Worm (Caenorhabditis elegans) whole organism, mixed stage, embryonic: Measurements from ENCODE around the gene ZC262.4.

Experiments used
- M03D4.4 ChIP-seq: sonication (generic microtip); optimal IDR thresholded peaks from 2 replicates; lab custom pipeline; 2017; ENCODE audit warnings: mild to moderate bottlenecking, missing genetic modification characterization, missing compliant biosample characterization
- bed-3 ChIP-seq: fragments of 200-800 bp; sonication (Bioruptor generic); optimal IDR thresholded peaks from 3 replicates; lab custom pipeline; 2018; ENCODE audit warnings: mild to moderate bottlenecking, missing genetic modification characterization, moderate library complexity, missing compliant biosample characterization
- blmp-1 ChIP-seq: fragments of 150-350 bp; optimal IDR thresholded peaks from 2 replicates; lab custom pipeline; 2014; ENCODE audit warnings: missing biosample characterization, missing genetic modification characterization
- ceh-43 ChIP-seq: fragments of 200-800 bp; sonication (Bioruptor generic); optimal IDR thresholded peaks from 2 replicates; lab custom pipeline; 2018; ENCODE audit warnings: mild to moderate bottlenecking, missing genetic modification characterization, moderate library complexity, missing compliant biosample characterization
- ceh-83 ChIP-seq: fragments of 200-800 bp; sonication (Bioruptor generic); optimal IDR thresholded peaks from 2 replicates; lab custom pipeline; 2018; ENCODE audit warnings: mild to moderate bottlenecking, missing genetic modification characterization, missing compliant biosample characterization
- ces-1 ChIP-seq: fragments of 150-350 bp; optimal IDR thresholded peaks from 2 replicates; lab custom pipeline; 2014; ENCODE audit warnings: missing biosample characterization, missing genetic modification reagents, missing genetic modification characterization
- cnd-1 ChIP-seq: fragments of 200-800 bp; sonication (Bioruptor generic); optimal IDR thresholded peaks from 2 replicates; lab custom pipeline; 2018; ENCODE audit warnings: mild to moderate bottlenecking, missing genetic modification characterization, missing compliant biosample characterization
- elt-1 ChIP-seq: sonication (generic microtip); optimal IDR thresholded peaks from 2 replicates; lab custom pipeline; 2017; ENCODE audit warnings: missing genetic modification characterization, mild to moderate bottlenecking, missing compliant biosample characterization, antibody characterized with exemption, moderate library complexity, borderline replicate concordance; ENCODE audit not compliant: insufficient read depth
- elt-3 ChIP-seq: fragments of 150-350 bp; optimal IDR thresholded peaks from 2 replicates; lab custom pipeline; 2014; ENCODE audit warnings: missing biosample characterization, missing genetic modification characterization
- flh-1 ChIP-seq: fragments of 200-800 bp; sonication (Bioruptor generic); optimal IDR thresholded peaks from 2 replicates; lab custom pipeline; 2018; ENCODE audit warnings: mild to moderate bottlenecking, missing genetic modification characterization, moderate library complexity, missing compliant biosample characterization
- hlh-1 ChIP-seq: fragments of 150-350 bp; optimal IDR thresholded peaks from 2 replicates; lab custom pipeline; 2014; ENCODE audit warnings: missing biosample characterization, missing genetic modification reagents, missing genetic modification characterization
- lin-13 ChIP-seq: fragments of 150-350 bp; optimal IDR thresholded peaks from 2 replicates; lab custom pipeline; 2014; ENCODE audit warnings: missing biosample characterization, missing genetic modification characterization
- lin-32 ChIP-seq: fragments of 200-800 bp; sonication (Bioruptor generic); optimal IDR thresholded peaks from 2 replicates; lab custom pipeline; 2018; ENCODE audit warnings: mild to moderate bottlenecking, missing genetic modification characterization, missing compliant biosample characterization
- lsy-2 ChIP-seq: fragments of 150-350 bp; optimal IDR thresholded peaks from 2 replicates; lab custom pipeline; 2014; ENCODE audit warnings: missing biosample characterization, missing genetic modification characterization
- mab-5 ChIP-seq: fragments of 150-350 bp; optimal IDR thresholded peaks from 2 replicates; lab custom pipeline; 2014; ENCODE audit warnings: missing biosample characterization, missing genetic modification characterization
- mep-1 ChIP-seq: fragments of 150-350 bp; optimal IDR thresholded peaks from 2 replicates; lab custom pipeline; 2017; ENCODE audit warnings: missing biosample characterization, missing genetic modification reagents, missing genetic modification characterization, inconsistent platforms
- mls-2 ChIP-seq: sonication (generic microtip); optimal IDR thresholded peaks from 2 replicates; lab custom pipeline; 2016; ENCODE audit warnings: mild to moderate bottlenecking, missing genetic modification characterization, moderate library complexity, missing compliant biosample characterization
- nhr-12 ChIP-seq: fragments of 150-350 bp; optimal IDR thresholded peaks from 2 replicates; lab custom pipeline; 2014; ENCODE audit warnings: missing biosample characterization, missing genetic modification characterization
- nhr-2 ChIP-seq: fragments of 150-350 bp; optimal IDR thresholded peaks from 2 replicates; lab custom pipeline; 2014; ENCODE audit warnings: missing biosample characterization, missing genetic modification characterization
- nhr-237 ChIP-seq: fragments of 150-350 bp; optimal IDR thresholded peaks from 2 replicates; lab custom pipeline; 2014; ENCODE audit warnings: missing biosample characterization, missing genetic modification characterization
- nhr-28 ChIP-seq: fragments of 150-350 bp; optimal IDR thresholded peaks from 2 replicates; lab custom pipeline; 2014; ENCODE audit warnings: missing biosample characterization, missing genetic modification characterization
- pha-4 ChIP-seq: fragments of 150-350 bp; optimal IDR thresholded peaks from 2 replicates; lab custom pipeline; 2018; ENCODE audit warnings: missing biosample characterization, missing genetic modification reagents, missing genetic modification characterization
- snpc-4 ChIP-seq: fragments of 150-350 bp; optimal IDR thresholded peaks from 2 replicates; lab custom pipeline; 2014; ENCODE audit warnings: missing biosample characterization, missing genetic modification characterization
- sptf-1 ChIP-seq: sonication (generic microtip); optimal IDR thresholded peaks from 2 replicates; lab custom pipeline; 2017; ENCODE audit warnings: mild to moderate bottlenecking, missing genetic modification characterization, moderate library complexity, missing compliant biosample characterization
- tbx-8 ChIP-seq: fragments of 200-800 bp; sonication (Bioruptor generic); optimal IDR thresholded peaks from 2 replicates; lab custom pipeline; 2018; ENCODE audit warnings: mild to moderate bottlenecking, missing genetic modification characterization, moderate library complexity, missing compliant biosample characterization
- unc-120 ChIP-seq: sonication (generic microtip); optimal IDR thresholded peaks from 2 replicates; lab custom pipeline; 2017; ENCODE audit warnings: missing genetic modification characterization, missing compliant biosample characterization; ENCODE audit not compliant: poor library complexity, severe bottlenecking
- unc-39 ChIP-seq: fragments of 150-350 bp; optimal IDR thresholded peaks from 2 replicates; lab custom pipeline; 2014; ENCODE audit warnings: missing biosample characterization, missing genetic modification characterization
- unc-62 ChIP-seq: fragments of 150-350 bp; optimal IDR thresholded peaks from 2 replicates; lab custom pipeline; 2014; ENCODE audit warnings: missing biosample characterization, missing genetic modification reagents, missing genetic modification characterization
- zip-8 ChIP-seq: fragments of 150-350 bp; optimal IDR thresholded peaks from 2 replicates; lab custom pipeline; 2014; ENCODE audit warnings: missing biosample characterization, missing genetic modification characterization
- ztf-11 ChIP-seq: fragments of 150-350 bp; optimal IDR thresholded peaks from 2 replicates; lab custom pipeline; 2014; ENCODE audit warnings: missing biosample characterization, missing genetic modification characterization

The ZC262.4 gene

DNA sequence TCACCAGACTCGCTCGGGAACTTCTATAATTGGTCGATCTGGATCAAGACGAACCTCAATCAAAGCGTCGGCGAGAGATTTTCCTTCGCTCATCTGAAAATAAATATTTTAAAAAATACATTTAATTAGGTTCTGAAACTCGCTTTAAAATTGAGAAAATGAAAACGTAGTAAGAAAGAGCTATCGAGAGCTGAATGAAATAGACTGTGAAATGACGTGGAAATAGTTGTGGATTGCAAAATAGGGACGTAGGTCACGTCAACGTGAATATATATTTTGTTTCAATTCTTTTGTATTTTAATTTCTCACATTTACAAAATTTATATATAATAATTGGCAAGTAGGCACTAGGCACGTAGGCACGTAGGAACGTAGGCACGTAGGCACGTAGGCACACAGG, at the start of gene ZC262.4:
ZC262.4 (minus strand) TSS at position 101 of the 400 bp plus-strand sequence.
- no peak for TF ChIP-seq flh-1 (GFP tag; lab: Kevin White, UChicago)
- no peak for TF ChIP-seq lin-32 (GFP tag; lab: Kevin White, UChicago)
- no peak for TF ChIP-seq blmp-1 (tag; lab: Kevin White, UChicago)
- TF ChIP-seq bed-3 (GFP tag; lab: Kevin White, UChicago): no peak
- TF ChIP-seq nhr-28 (tag; lab: Kevin White, UChicago): no peak
- no peak for TF ChIP-seq elt-1 (tag; lab: Kevin White, UChicago)
- no peak for TF ChIP-seq pha-4 (tag; lab: Kevin White, UChicago)
- TF ChIP-seq hlh-1: no peak
- no peak for TF ChIP-seq nhr-12
- TF ChIP-seq mls-2 (tag; lab: Kevin White, UChicago): no peak
- no peak for TF ChIP-seq nhr-237
- TF ChIP-seq cnd-1 (tag; lab: Kevin White, UChicago): no peak
- no peak for TF ChIP-seq ceh-43
- TF ChIP-seq ceh-83: no peak
- no peak for TF ChIP-seq unc-120 (tag; lab: Kevin White, UChicago)
- no peak for TF ChIP-seq zip-8

DNA sequence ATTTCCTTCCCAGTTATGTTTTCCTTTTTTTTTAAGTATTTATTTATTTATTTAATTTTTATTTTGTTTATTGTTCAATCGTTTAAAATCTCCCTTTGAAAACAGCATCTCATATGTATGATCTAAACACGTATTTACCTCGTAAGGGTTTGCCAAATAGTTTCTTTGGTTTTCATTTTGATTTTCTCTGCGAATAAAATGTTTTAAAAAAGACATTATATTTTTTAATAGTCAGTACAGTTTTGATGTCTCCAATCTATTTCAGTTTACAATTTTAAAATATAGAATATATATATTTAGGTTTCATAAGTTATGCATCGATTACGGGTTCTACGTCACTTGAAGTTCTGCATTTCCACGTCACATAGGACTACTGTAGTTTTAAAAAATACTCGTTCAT, 46.3 kb upstream of the ZC262.4 start, which contains the start of gene R05D3.12:
R05D3.12 (plus strand) TSS at position 301 of the 400 bp plus-strand sequence.
- no peak for TF ChIP-seq unc-39 (tag; lab: Kevin White, UChicago)
- TF ChIP-seq lsy-2: no peak
- TF ChIP-seq unc-120 (tag; lab: Kevin White, UChicago): no peak
- TF ChIP-seq elt-1 (tag; lab: Kevin White, UChicago): no peak
- no peak for TF ChIP-seq sptf-1
- no peak for TF ChIP-seq nhr-28 (tag; lab: Kevin White, UChicago)

DNA sequence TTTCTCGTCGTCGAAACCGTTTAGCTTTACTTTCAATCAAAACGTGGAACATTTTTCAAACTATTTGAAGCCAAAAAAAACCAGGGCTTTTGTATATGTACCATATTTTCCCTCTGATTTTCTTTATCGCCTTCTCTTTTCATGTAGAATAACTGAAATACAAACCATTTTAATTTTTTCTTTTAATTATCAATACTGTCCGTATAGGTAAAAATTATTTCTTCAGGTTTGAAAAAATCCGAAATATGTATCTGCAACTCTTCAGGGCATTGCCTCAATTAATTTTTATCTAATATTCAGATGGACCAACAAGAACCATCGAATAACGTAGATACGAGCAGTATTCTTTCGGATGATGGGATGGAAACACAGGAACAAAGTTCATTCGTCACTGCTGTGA, 40.7 kb upstream of the ZC262.4 start, which contains the start of gene met-2:
met-2 (plus strand) TSS at position 301 of the 400 bp plus-strand sequence.
- TF ChIP-seq lin-13 (tag; lab: Kevin White, UChicago) (no peak), nhr-237 (no peak), lsy-2 (no peak)

DNA sequence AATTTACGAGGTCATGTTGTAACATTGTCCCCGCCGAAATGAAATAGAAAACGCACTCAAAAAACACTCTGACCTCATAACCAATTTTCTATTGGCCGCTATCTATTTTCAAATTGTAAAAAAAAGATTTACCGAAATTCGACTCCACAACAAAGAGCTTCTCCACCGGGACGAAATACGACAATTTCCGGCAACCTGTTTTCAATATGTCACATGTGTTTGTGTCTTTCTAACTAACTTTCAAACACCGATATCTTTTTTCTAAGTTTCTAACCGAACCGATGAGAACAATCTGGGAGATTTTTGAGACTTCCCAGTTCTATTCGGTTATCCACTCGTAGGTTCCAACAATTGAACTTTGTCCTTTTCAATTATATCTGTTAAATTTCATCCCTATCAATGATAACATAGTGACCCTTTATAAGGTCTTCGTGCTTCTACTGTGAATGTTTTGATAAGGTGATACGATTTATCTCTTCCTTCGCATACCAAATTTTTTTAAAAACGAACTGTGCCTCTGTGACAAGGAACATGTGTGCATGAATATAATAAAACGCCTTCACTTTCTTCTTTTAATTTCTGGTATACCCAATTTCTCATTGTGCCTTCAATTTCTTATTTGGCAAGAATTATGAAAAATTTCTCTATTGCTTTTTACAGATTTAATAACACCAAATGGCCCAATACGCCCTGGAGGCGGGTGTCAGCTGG, 37.4 kb upstream of the ZC262.4 start, which contains the start of gene lmbr-1:
lmbr-1 (plus strand) TSS at position 661 of the 711 bp plus-strand sequence.
- TF ChIP-seq lin-32 (GFP tag; lab: Kevin White, UChicago): no peak
- TF ChIP-seq elt-1 (tag; lab: Kevin White, UChicago): no peak
- no peak for TF ChIP-seq pha-4 (tag; lab: Kevin White, UChicago)
- TF ChIP-seq ztf-11 (tag; lab: Kevin White, UChicago): no peak
- TF ChIP-seq bed-3 (GFP tag; lab: Kevin White, UChicago): no peak
- no peak for TF ChIP-seq nhr-2 (tag; lab: Kevin White, UChicago)
- no peak for TF ChIP-seq unc-39 (tag; lab: Kevin White, UChicago)
- no peak for TF ChIP-seq cnd-1 (tag; lab: Kevin White, UChicago)
- TF ChIP-seq lsy-2: no peak
- TF ChIP-seq elt-3 (tag; lab: Kevin White, UChicago): no peak
- no peak for TF ChIP-seq ceh-83
- TF ChIP-seq M03D4.4 (tag; lab: Kevin White, UChicago): no peak
- no peak for TF ChIP-seq tbx-8
- no peak for TF ChIP-seq ces-1 (GFP tag; lab: Kevin White, UChicago)
- no peak for TF ChIP-seq sptf-1

DNA sequence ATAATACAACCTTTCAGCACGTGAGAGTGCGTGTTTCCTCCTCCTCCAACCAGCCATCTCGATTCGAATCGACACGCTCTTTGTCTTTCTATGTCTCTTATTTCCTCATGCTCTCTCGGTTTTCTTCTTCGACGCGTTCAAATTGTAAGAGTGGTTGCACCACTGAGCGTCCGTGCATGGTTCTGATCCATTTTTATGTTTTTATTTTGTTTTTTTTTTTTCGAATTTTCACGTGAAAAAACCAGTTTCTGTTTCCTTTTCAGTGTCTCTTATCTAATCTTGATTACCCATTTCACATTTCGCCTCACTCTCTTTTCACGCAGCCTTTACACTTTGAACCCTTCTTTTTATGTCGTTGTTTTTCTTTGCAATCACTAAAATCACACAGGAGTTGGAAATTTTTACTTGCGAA, 36.5 kb upstream of the ZC262.4 start:
- TF ChIP-seq hlh-1: no peak
- no peak for TF ChIP-seq mep-1 (tag; lab: Kevin White, UChicago)
- TF ChIP-seq ceh-83: no peak
- TF ChIP-seq snpc-4 (tag; lab: Kevin White, UChicago): no peak
- TF ChIP-seq unc-120 (tag; lab: Kevin White, UChicago): no peak
- no peak for TF ChIP-seq cnd-1 (tag; lab: Kevin White, UChicago)
- no peak for TF ChIP-seq mab-5
- TF ChIP-seq blmp-1 (tag; lab: Kevin White, UChicago): no peak
- TF ChIP-seq nhr-28 (tag; lab: Kevin White, UChicago): no peak
- no peak for TF ChIP-seq zip-8
- no peak for TF ChIP-seq lin-13 (tag; lab: Kevin White, UChicago)
- no peak for TF ChIP-seq unc-62 (GFP tag; lab: Kevin White, UChicago)
- TF ChIP-seq lsy-2: no peak
- TF ChIP-seq nhr-2 (tag; lab: Kevin White, UChicago): no peak
- TF ChIP-seq pha-4 (tag; lab: Kevin White, UChicago): no peak
- TF ChIP-seq mls-2 (tag; lab: Kevin White, UChicago): no peak
